Fruit fly (Drosophila melanogaster): ENCODE results near the gene CG10973.

The CG10973 gene

DNA sequence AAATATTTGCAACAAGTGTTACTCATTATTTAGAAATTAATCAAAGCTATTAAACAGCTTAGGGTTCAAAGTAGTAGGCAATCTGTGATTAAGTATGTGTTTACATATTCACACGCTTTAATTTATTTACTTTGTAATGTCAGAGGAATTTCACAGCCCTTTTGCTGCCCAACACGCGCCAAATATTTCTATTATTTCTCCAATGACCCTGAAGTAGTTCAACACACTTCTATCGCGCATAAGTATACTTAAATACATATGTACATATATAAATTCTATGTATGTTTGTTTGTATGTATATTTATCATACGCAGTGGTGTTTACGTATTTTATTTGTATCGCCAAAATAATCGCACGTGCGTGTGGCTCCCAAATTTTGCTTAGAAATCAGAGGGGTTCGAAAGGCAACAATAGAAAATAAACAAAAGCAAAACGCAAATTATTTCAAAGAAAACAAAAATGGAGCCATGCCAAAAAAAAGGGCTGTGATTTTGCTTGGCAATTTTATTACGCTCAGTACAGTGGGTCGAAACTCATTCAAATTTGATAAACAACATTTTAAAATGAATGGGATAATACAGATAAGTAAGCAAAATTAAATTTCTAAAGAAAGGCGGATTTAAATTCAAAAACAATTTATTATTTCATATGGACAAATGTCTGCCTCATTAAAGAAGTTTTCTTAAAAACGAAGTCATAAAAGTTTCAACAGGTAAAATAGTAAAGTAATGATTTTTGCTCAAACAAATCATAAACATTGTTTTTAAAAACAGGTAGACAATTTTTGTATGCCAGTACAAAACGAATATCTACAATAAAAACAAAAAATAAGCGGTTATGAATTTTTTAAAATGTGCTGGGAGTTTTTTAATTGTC, 48.8 kb upstream of the CG10973 start (continued):
- TF ChIP-seq hbn (GFP tag; IDR thresholded peaks at IDR 0.05; ENCODE audit: partially characterized antibody) = no peak

DNA sequence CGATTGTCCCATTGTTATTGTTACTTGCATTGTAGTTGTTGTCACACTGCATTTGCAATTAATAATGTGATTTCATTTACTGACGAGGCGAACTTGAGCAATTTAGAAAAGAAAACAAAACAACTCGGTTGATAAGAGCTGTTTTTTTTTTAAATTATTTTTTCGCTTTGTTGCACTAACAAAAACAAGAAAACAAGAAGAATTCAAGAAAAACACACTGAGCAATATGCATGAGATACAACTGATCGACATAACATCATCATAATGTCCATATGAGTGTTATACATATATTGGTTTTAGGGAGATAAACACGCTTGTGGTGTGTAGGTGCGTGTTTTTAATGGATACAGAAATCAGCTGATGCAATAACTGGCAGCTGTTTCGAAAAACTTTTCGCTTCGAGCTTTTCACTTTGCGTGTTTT, 47.9 kb upstream of the CG10973 start:
- peak; percentile 6 for TF ChIP-seq CG17359 (tag; optimal IDR thresholded peaks at IDR 0.05)
- peak; percentile 27 for TF ChIP-seq CG2678 (tag; optimal IDR thresholded peaks at IDR 0.05)
- TF ChIP-seq HLH3B (GFP tag; IDR thresholded peaks at IDR 0.05) = peak; percentile 43; the same call in 1 of the 2 replicates
- TF ChIP-seq E2f1 (GFP tag; IDR thresholded peaks at IDR 0.05) = no peak
- TF ChIP-seq sug (tag; optimal IDR thresholded peaks at IDR 0.05) = peak; percentile 28
- TF ChIP-seq mam (GFP tag; optimal IDR thresholded peaks at IDR 0.05) = peak; percentile 3
- no peak for TF ChIP-seq Hr39 (optimal IDR thresholded peaks at IDR 0.05)
- TF ChIP-seq nom (GFP tag; optimal IDR thresholded peaks at IDR 0.05) = peak; percentile 24
- TF ChIP-seq CHES-1-like (GFP tag; optimal IDR thresholded peaks at IDR 0.05) = peak; percentile 7
- TF ChIP-seq CG4360 (GFP tag; IDR thresholded peaks at IDR 0.05) = 0 out of 2 replicates have a peak, but pooled peaks have one; percentile 37
- TF ChIP-seq CG12744 (GFP tag; optimal IDR thresholded peaks at IDR 0.05) = peak; percentile 18
- peak; percentile 34 for TF ChIP-seq CG3281 (GFP tag; optimal IDR thresholded peaks at IDR 0.05)
- TF ChIP-seq ci (GFP tag; IDR thresholded peaks at IDR 0.05) = 0 out of 3 replicates have a peak, but pooled peaks have one; percentile 10
- TF ChIP-seq CG11093 (GFP tag; IDR thresholded peaks at IDR 0.05) = peak; percentile 37; the same call in 1 of the 3 replicates
- TF ChIP-seq CG15269 (tag; optimal IDR thresholded peaks at IDR 0.05) = peak; percentile 9
- TF ChIP-seq lmd (GFP tag; IDR thresholded peaks at IDR 0.05) = no peak
- TF ChIP-seq CG10979 (tag; optimal IDR thresholded peaks at IDR 0.05) = no peak
- TF ChIP-seq dmrt99B (tag; optimal IDR thresholded peaks at IDR 0.05) = peak; percentile 9
- TF ChIP-seq klu (GFP tag; IDR thresholded peaks at IDR 0.05) = no peak
- peak; percentile 27 for TF ChIP-seq B-H2 (GFP tag; optimal IDR thresholded peaks at IDR 0.05)
- peak; percentile 26; the same call in 1 of the 2 replicates for TF ChIP-seq sob (GFP tag; IDR thresholded peaks at IDR 0.05)
- TF ChIP-seq CG15514 (GFP tag; optimal IDR thresholded peaks at IDR 0.05) = peak; percentile 5
- TF ChIP-seq fd64A (GFP tag; optimal IDR thresholded peaks at IDR 0.05) = peak; percentile 27
- TF ChIP-seq CG8290 (GFP tag; optimal IDR thresholded peaks at IDR 0.05) = no peak
- peak in 1 of 2 experiments; percentile 67 for TF ChIP-seq CG8290 (tag; optimal IDR thresholded peaks at IDR 0.05)
- TF ChIP-seq Oli (tag; optimal IDR thresholded peaks at IDR 0.05) = no peak
- peak; percentile 40 for TF ChIP-seq CG34376 (GFP tag; optimal IDR thresholded peaks at IDR 0.05)
- no peak for TF ChIP-seq lola (GFP tag; optimal IDR thresholded peaks at IDR 0.05)
- peak; percentile 54 for TF ChIP-seq PHDP (tag; optimal IDR thresholded peaks at IDR 0.05)
- TF ChIP-seq Atf6 (GFP tag; IDR thresholded peaks at IDR 0.05) = peak; percentile 47; the same call in 1 of the 2 replicates
- peak; percentile 17 for TF ChIP-seq CG15601 (tag; optimal IDR thresholded peaks at IDR 0.05)
- TF ChIP-seq CrebB (tag; optimal IDR thresholded peaks at IDR 0.05) = peak; percentile 3
- TF ChIP-seq CG8388 (GFP tag; optimal IDR thresholded peaks at IDR 0.05) = no peak
- TF ChIP-seq Fer3 (tag; optimal IDR thresholded peaks at IDR 0.05) = peak; percentile 41
- peak in 1 of 2 experiments; percentile 22 for TF ChIP-seq insv (GFP tag; optimal IDR thresholded peaks at IDR 0.05)
- TF ChIP-seq Eip74EF (GFP tag; optimal IDR thresholded peaks at IDR 0.05) = peak in 1 of 2 experiments; percentile 56
- peak; percentile 6 for TF ChIP-seq Hmr (GFP tag; optimal IDR thresholded peaks at IDR 0.05)
- no peak for TF ChIP-seq CG3726 (GFP tag; IDR thresholded peaks at IDR 0.05)
- peak; percentile 54 for TF ChIP-seq lab (GFP tag; optimal IDR thresholded peaks at IDR 0.05)
- peak; percentile 14 for TF ChIP-seq CG13624 (GFP tag; optimal IDR thresholded peaks at IDR 0.05)
- TF ChIP-seq bsh (GFP tag; optimal IDR thresholded peaks at IDR 0.05) = peak; percentile 14 to 78
- peak; percentile 85 for TF ChIP-seq Drgx (GFP tag; IDR thresholded peaks at IDR 0.05)
- TF ChIP-seq Dbx (GFP tag; IDR thresholded peaks at IDR 0.05) = 0 out of 3 replicates have a peak, but pooled peaks have one; percentile 30
- TF ChIP-seq Sox102F (GFP tag; optimal IDR thresholded peaks at IDR 0.05) = peak; percentile 9
- no peak for TF ChIP-seq CG4424 (GFP tag; optimal IDR thresholded peaks at IDR 0.05)

All from whole organism, embryonic.